Worm (Caenorhabditis elegans) whole organism, L1 larva: ENCODE data around the gene C50E3.12.

ENCODE experiments used
- C04F5.9 ChIP-seq: sonication (generic microtip); optimal IDR thresholded peaks from 2 replicates; lab custom pipeline; 2016; ENCODE audit warnings: missing genetic modification characterization, missing compliant biosample characterization
- C34B4.2 ChIP-seq: sonication (generic microtip); optimal IDR thresholded peaks from 2 replicates; lab custom pipeline; 2017; ENCODE audit warnings: mild to moderate bottlenecking, missing genetic modification characterization, missing compliant biosample characterization
- ama-1 ChIP-seq: fragments of 150-350 bp; optimal IDR thresholded peaks from 2 replicates; lab custom pipeline; 2014
- ceh-8 ChIP-seq: fragments of 200-800 bp; sonication (Bioruptor generic); optimal IDR thresholded peaks from 2 replicates; lab custom pipeline; 2018; ENCODE audit warnings: mild to moderate bottlenecking, missing genetic modification characterization, moderate library complexity, missing compliant biosample characterization
- ceh-82 ChIP-seq, 3 experiments: fragments of 150-350 bp in 1 of 3; sonication (generic microtip) in 2 of 3; optimal IDR thresholded peaks; 2 replicates each; lab custom pipeline; 2014 to 2017; ENCODE audit warnings: missing biosample characterization in 3 of 3, missing genetic modification characterization in 3 of 3
- efl-1 ChIP-seq, 4 experiments: fragments of 150-350 bp; optimal IDR thresholded peaks in 3 of 4; peaks in 1 of 4; 1 replicate in 1 of 4; 2 replicates in 3 of 4; lab custom pipeline; 2014; ENCODE audit warnings: missing biosample characterization in 2 of 4, missing genetic modification characterization in 2 of 4, missing genetic modification reagents in 2 of 4
- efl-3 ChIP-seq: fragments of 200-800 bp; sonication (Bioruptor generic); optimal IDR thresholded peaks from 2 replicates; lab custom pipeline; 2018; ENCODE audit warnings: mild to moderate bottlenecking, missing genetic modification characterization, missing compliant biosample characterization
- egl-13 ChIP-seq: sonication (generic microtip); optimal IDR thresholded peaks from 2 replicates; lab custom pipeline; 2016; ENCODE audit warnings: missing genotype, missing genetic modification reagents, missing genetic modification characterization, missing compliant biosample characterization
- elt-2 ChIP-seq: sonication (generic microtip); optimal IDR thresholded peaks from 2 replicates; lab custom pipeline; 2016; ENCODE audit warnings: missing genetic modification characterization, mild to moderate bottlenecking, inconsistent platforms, missing compliant biosample characterization, missing genetic modification reagents
- fkh-4 ChIP-seq: sonication (generic microtip); optimal IDR thresholded peaks from 2 replicates; lab custom pipeline; 2016; ENCODE audit warnings: missing compliant biosample characterization, missing genetic modification characterization, borderline replicate concordance
- fos-1 ChIP-seq: fragments of 150-350 bp; optimal IDR thresholded peaks from 2 replicates; lab custom pipeline; 2014; ENCODE audit warnings: missing biosample characterization, missing genetic modification characterization
- hlh-17 ChIP-seq: fragments of 200-800 bp; sonication (Bioruptor generic); optimal IDR thresholded peaks from 2 replicates; lab custom pipeline; 2018; ENCODE audit warnings: missing genetic modification characterization, mild to moderate bottlenecking, missing compliant biosample characterization, moderate library complexity, borderline replicate concordance
- hlh-4 ChIP-seq: sonication (generic microtip); optimal IDR thresholded peaks from 2 replicates; lab custom pipeline; 2016; ENCODE audit warnings: mild to moderate bottlenecking, missing genetic modification characterization, missing compliant biosample characterization
- lin-14 ChIP-seq: fragments of 200-800 bp; sonication (Bioruptor generic); optimal IDR thresholded peaks from 2 replicates; lab custom pipeline; 2018; ENCODE audit warnings: mild to moderate bottlenecking, missing genetic modification characterization, moderate library complexity, missing compliant biosample characterization
- lin-35 ChIP-seq, 2 experiments: fragments of 150-350 bp; optimal IDR thresholded peaks; 2 replicates each; lab custom pipeline; 2014; ENCODE audit warnings: missing biosample characterization in 2 of 2, missing genetic modification characterization in 2 of 2, missing genetic modification reagents in 2 of 2
- lir-3 ChIP-seq: sonication (generic microtip); optimal IDR thresholded peaks from 2 replicates; lab custom pipeline; 2016; ENCODE audit warnings: mild to moderate bottlenecking, missing genetic modification characterization, moderate library complexity, missing compliant biosample characterization; ENCODE audit not compliant: poor library complexity
- lsy-2 ChIP-seq, 2 experiments: fragments of 150-350 bp; optimal IDR thresholded peaks; 2 replicates each; lab custom pipeline; 2014; ENCODE audit warnings: missing biosample characterization in 2 of 2, missing genetic modification characterization in 2 of 2
- mab-9 ChIP-seq: fragments of 200-800 bp; sonication (Bioruptor generic); IDR thresholded peaks from 2 replicates; pipeline ENCODE4 v1.3.6; 2022; ENCODE audit warnings: missing genetic modification reagents, missing genetic modification characterization, missing compliant biosample characterization
- mdl-1 ChIP-seq, 2 experiments: fragments of 150-350 bp; optimal IDR thresholded peaks; 2 replicates each; lab custom pipeline; 2014 to 2017; ENCODE audit warnings: missing biosample characterization in 2 of 2, missing genetic modification characterization in 2 of 2, inconsistent platforms in 1 of 2
- mef-2 ChIP-seq: fragments of 150-350 bp; optimal IDR thresholded peaks from 2 replicates; lab custom pipeline; 2014; ENCODE audit warnings: missing biosample characterization, missing genetic modification characterization
- mep-1 ChIP-seq: fragments of 150-350 bp; optimal IDR thresholded peaks from 2 replicates; lab custom pipeline; 2014; ENCODE audit warnings: missing biosample characterization, missing genetic modification characterization
- nhr-19 ChIP-seq: fragments of 200-800 bp; sonication (Bioruptor generic); conservative IDR thresholded peaks from 2 replicates; pipeline ENCODE4 v1.3.6; 2022; ENCODE audit warnings: missing genetic modification characterization, missing compliant biosample characterization
- nhr-20 ChIP-seq: sonication (generic microtip); optimal IDR thresholded peaks from 2 replicates; lab custom pipeline; 2016; ENCODE audit warnings: mild to moderate bottlenecking, missing genetic modification characterization, missing compliant biosample characterization
- nhr-85 ChIP-seq: sonication (generic microtip); peaks from one replicate; lab custom pipeline; 2016; ENCODE audit warnings: missing genetic modification characterization, inconsistent platforms, missing compliant biosample characterization
- pqm-1 ChIP-seq: sonication (generic microtip); optimal IDR thresholded peaks from 3 replicates; lab custom pipeline; 2017; ENCODE audit warnings: missing biosample characterization, missing genetic modification characterization
- rnt-1 ChIP-seq: sonication (generic microtip); optimal IDR thresholded peaks from 2 replicates; lab custom pipeline; 2016; ENCODE audit warnings: mild to moderate bottlenecking, missing genetic modification characterization, moderate library complexity, missing compliant biosample characterization
- skn-1 ChIP-seq: fragments of 150-350 bp; optimal IDR thresholded peaks from 2 replicates; lab custom pipeline; 2014; ENCODE audit warnings: missing biosample characterization, missing genetic modification characterization
- snpc-4 ChIP-seq: fragments of 150-350 bp; optimal IDR thresholded peaks from 2 replicates; lab custom pipeline; 2014; ENCODE audit warnings: missing biosample characterization, missing genetic modification characterization
- snu-23 ChIP-seq: sonication (generic microtip); optimal IDR thresholded peaks from 2 replicates; lab custom pipeline; 2016; ENCODE audit warnings: missing genetic modification characterization, missing compliant biosample characterization
- sox-4 ChIP-seq: sonication (generic microtip); optimal IDR thresholded peaks from 2 replicates; lab custom pipeline; 2016; ENCODE audit warnings: missing genetic modification characterization, missing compliant biosample characterization
- sptf-1 ChIP-seq: fragments of 150-350 bp; optimal IDR thresholded peaks from 2 replicates; lab custom pipeline; 2014; ENCODE audit warnings: missing biosample characterization, missing genetic modification characterization
- tbx-2 ChIP-seq: sonication (generic microtip); optimal IDR thresholded peaks from 2 replicates; lab custom pipeline; 2016; ENCODE audit warnings: missing genetic modification characterization, missing compliant biosample characterization
- unc-30 ChIP-seq: sonication (generic microtip); optimal IDR thresholded peaks from 2 replicates; lab custom pipeline; 2017; ENCODE audit warnings: missing biosample characterization, missing genetic modification characterization
- unc-62 ChIP-seq: fragments of 150-350 bp; optimal IDR thresholded peaks from 2 replicates; lab custom pipeline; 2014; ENCODE audit warnings: missing biosample characterization, missing genetic modification reagents, missing genetic modification characterization
- unc-86 ChIP-seq: sonication (generic microtip); optimal IDR thresholded peaks from 2 replicates; lab custom pipeline; 2016; ENCODE audit warnings: missing genetic modification characterization, missing compliant biosample characterization
- unc-98 ChIP-seq: fragments of 200-800 bp; sonication (Bioruptor generic); IDR thresholded peaks from 2 replicates; pipeline ENCODE4 v1.3.6; 2022; ENCODE audit warnings: missing genetic modification characterization, missing compliant biosample characterization
- vab-15 ChIP-seq: sonication (generic microtip); optimal IDR thresholded peaks from 2 replicates; lab custom pipeline; 2017; ENCODE audit warnings: missing genotype, mild to moderate bottlenecking, missing genetic modification characterization, missing compliant biosample characterization
- ztf-11 ChIP-seq, 2 experiments: sonication (generic microtip); optimal IDR thresholded peaks; 2 replicates each; lab custom pipeline; 2016 to 2017; ENCODE audit warnings: missing genetic modification characterization in 2 of 2, missing biosample characterization in 1 of 2, missing compliant biosample characterization in 1 of 2

Gene C50E3.12

DNA sequence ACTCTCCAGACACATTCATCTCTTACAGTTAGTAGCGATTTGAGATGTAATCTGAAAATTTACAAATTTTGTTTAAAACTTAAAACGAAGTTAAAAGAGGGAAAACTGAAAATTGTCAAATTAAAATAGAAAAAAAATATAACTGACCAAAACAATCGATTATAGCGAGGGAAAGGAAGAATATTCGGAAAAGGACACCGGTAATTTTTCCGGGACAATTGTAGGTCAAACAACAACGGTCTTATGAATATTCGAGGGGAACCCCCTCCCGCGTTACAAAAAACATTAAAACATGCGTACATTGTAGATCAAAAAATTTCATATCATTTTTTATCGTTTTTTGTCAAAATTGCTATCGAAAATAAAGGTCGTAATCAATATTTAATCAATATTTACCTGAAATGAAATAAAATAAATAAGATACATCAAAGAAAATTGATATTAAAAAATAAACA is at the start of gene C50E3.12:
C50E3.12 (minus strand) TSS at position 51 of the 455 bp plus-strand sequence.
- TF ChIP-seq snu-23 (no peak), ama-1 (lab: Kevin White, UChicago) (no peak), C34B4.2 (tag; lab: Kevin White, UChicago) (no peak), mdl-1 (tag; optimal IDR thresholded peaks at IDR 0.05; lab: Kevin White, UChicago) (no peak), sox-4 (tag; lab: Kevin White, UChicago) (no peak), tbx-2 (tag; lab: Kevin White, UChicago) (no peak), fos-1 (tag; lab: Kevin White, UChicago) (no peak), egl-13 (tag; lab: Kevin White, UChicago) (no peak), hlh-17 (GFP tag; lab: Kevin White, UChicago) (no peak), efl-3 (GFP tag; lab: Kevin White, UChicago) (no peak)

- no peak for TF ChIP-seq vab-15
Observed at ce11 chrV:7667940-7668339, 46.1 kb upstream of the C50E3.12 start, which contains the start of gene C12D5.5. Gene C12D5.5 (plus strand): TSS chrV:7668240.

DNA sequence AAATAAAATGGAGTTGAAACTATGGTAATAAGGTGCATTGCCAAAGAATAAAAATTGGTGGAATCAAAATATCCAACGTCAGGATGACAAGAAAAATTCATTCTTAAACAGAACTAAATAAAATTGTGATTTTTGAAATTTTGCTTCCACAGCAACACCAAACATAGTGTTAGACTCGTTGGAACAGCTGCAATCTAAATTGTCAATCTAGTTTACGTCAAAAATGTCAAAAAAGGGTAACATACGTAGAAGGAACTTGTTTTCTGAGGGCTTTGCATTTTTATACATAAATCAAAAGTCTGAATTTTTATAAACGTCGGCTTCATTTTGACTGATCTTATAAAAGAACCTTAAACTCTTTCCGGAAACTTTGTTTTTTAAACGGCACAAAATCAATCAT is 31.7 kb upstream of the C50E3.12 start, which contains the start of gene srh-200:
srh-200 (minus strand) TSS at position 101 of the 400 bp plus-strand sequence.
- TF ChIP-seq lin-14 (GFP tag; lab: Kevin White, UChicago), result no peak
- no peak for TF ChIP-seq mep-1
- TF ChIP-seq nhr-85 (tag; lab: Kevin White, UChicago), result peak; percentile 10
- no peak for TF ChIP-seq fkh-4

- TF ChIP-seq ceh-8 (GFP tag; lab: Kevin White, UChicago), result no peak
Observed at ce11 chrV:7651757-7652156, 29.9 kb upstream of the C50E3.12 start, which contains the start of gene srh-234. Gene srh-234 (minus strand): TSS chrV:7651857.

DNA sequence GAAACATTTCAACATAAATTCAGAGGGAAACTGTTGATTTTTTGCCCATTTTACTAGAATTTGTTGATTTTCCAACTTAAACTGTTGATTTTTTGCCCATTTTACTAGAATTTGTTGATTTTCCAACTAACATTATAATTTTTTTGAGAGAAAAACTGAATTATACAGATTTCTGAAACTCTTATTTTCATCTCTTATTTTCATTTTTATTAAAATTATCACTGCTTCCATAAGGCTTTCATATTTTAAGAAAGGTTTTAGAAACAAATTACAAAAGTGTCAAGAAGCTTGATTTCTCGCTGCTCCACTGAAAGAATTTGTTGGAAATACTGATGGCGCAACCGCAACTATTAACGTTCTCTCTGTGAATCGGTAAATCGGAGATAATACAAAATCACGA is 28.1 kb upstream of the C50E3.12 start:
- TF ChIP-seq snpc-4 (tag; lab: Kevin White, UChicago) (no peak), efl-1 (optimal IDR thresholded peaks at IDR 0.05; lab: Kevin White, UChicago) (no peak), efl-1 (GFP tag; optimal IDR thresholded peaks at IDR 0.05 in 1 of 2; lab: Kevin White, UChicago) (no peak), fkh-4 (no peak), hlh-4 (tag; lab: Kevin White, UChicago) (no peak), mab-9 (GFP tag; lab: Robert Waterston, UW) (no peak)
- TF ChIP-seq, all 84 proteins: peak for 0

ce11 chrV:7647147-7647546 is 25.3 kb upstream of the C50E3.12 start:
- TF ChIP-seq unc-30 (tag; lab: Kevin White, UChicago) (no peak), pqm-1 (tag; lab: Kevin White, UChicago) (no peak), efl-1 (optimal IDR thresholded peaks at IDR 0.05; lab: Kevin White, UChicago) (no peak), efl-1 (GFP tag; optimal IDR thresholded peaks at IDR 0.05 in 1 of 2; lab: Kevin White, UChicago) (peak in 1 of 2 experiments; percentile 57), unc-86 (tag; lab: Kevin White, UChicago) (no peak), hlh-4 (tag; lab: Kevin White, UChicago) (no peak), sptf-1 (tag; lab: Kevin White, UChicago) (no peak)

ce11 chrV:7645454-7645853 is 23.6 kb upstream of the C50E3.12 start, which contains the start of gene str-47:
Gene str-47 (plus strand): TSS chrV:7645754.
- no peak for TF ChIP-seq elt-2 (tag; lab: Kevin White, UChicago)
- TF ChIP-seq lir-3 (tag; lab: Kevin White, UChicago), result no peak
- TF ChIP-seq ceh-82 (tag; optimal IDR thresholded peaks at IDR 0.05; lab: Kevin White, UChicago), result no peak
- TF ChIP-seq unc-62, result no peak
- no peak for TF ChIP-seq nhr-20
- TF ChIP-seq nhr-19 (GFP tag; lab: Robert Waterston, UW), result no peak
- no peak for TF ChIP-seq lin-35 (GFP tag; optimal IDR thresholded peaks at IDR 0.05; lab: Kevin White, UChicago)
- TF ChIP-seq unc-86 (tag; lab: Kevin White, UChicago), result no peak
- TF ChIP-seq egl-13 (tag; lab: Kevin White, UChicago), result no peak
- no peak for TF ChIP-seq mef-2
- no peak for TF ChIP-seq rnt-1 (tag; lab: Kevin White, UChicago)
- TF ChIP-seq lin-14 (GFP tag; lab: Kevin White, UChicago), result no peak
- no peak for TF ChIP-seq ceh-8 (GFP tag; lab: Kevin White, UChicago)
- TF ChIP-seq ztf-11 (tag; optimal IDR thresholded peaks at IDR 0.05; lab: Kevin White, UChicago), result no peak
- TF ChIP-seq unc-98 (GFP tag; lab: Robert Waterston, UW), result no peak
- no peak for TF ChIP-seq C04F5.9
- no peak for TF ChIP-seq pqm-1 (tag; lab: Kevin White, UChicago)
- no peak for TF ChIP-seq skn-1 (tag; lab: Kevin White, UChicago)
- TF ChIP-seq lsy-2 (tag; optimal IDR thresholded peaks at IDR 0.05; lab: Kevin White, UChicago), result no peak
